Fruit fly (Drosophila melanogaster) whole organism: ENCODE measurements around the gene Dpy-30L2.

Experiments used
- CG8478 ChIP-seq: fragments of >200 bp; optimal IDR thresholded peaks from 2 replicates; lab custom pipeline; 2018; ENCODE audit warnings: inconsistent platforms
- Dll ChIP-seq: fragments of >200 bp; optimal IDR thresholded peaks from 2 replicates; lab custom pipeline; 2017
- EcR ChIP-seq, 2 experiments: fragments of >200 bp; optimal IDR thresholded peaks; 2 replicates each; lab custom pipeline; 2017; ENCODE audit warnings: missing biosample characterization in 2 of 2, missing genetic modification characterization in 2 of 2, missing genetic modification reagents in 2 of 2
- pan ChIP-seq: fragments of >200 bp; optimal IDR thresholded peaks from 2 replicates; lab custom pipeline; 2017
- psq ChIP-seq: fragments of >200 bp; optimal IDR thresholded peaks from 2 replicates; lab custom pipeline; 2017
- usp ChIP-seq: fragments of >200 bp; optimal IDR thresholded peaks from 2 replicates; lab custom pipeline; 2017; ENCODE audit warnings: missing biosample characterization, missing genetic modification characterization, mixed read lengths

DNA sequence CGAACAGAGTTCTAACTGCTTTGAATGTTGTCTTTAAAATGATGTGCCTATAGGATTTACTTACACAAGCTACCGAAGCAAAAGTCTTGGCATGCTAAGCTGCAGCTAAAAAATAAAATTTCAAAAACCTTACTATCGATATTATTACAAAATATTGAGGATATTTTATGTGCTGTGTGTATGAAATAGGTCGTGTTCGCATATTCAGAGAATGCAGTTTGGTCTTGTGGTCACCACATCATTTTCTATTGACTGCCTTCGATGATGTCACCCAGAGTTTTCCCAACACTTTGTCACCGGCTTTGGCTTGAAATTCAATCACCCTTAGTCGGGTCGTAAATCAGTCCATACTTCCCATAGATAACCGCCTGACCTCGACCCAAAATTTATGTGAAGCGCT is at the start of gene Dpy-30L2:
- no peak for TF ChIP-seq usp (GFP tag; lab: Kevin White, UChicago)
- TF ChIP-seq pan = no peak
- no peak for TF ChIP-seq EcR (GFP tag; optimal IDR thresholded peaks at IDR 0.05; lab: Kevin White, UChicago)
- no peak for TF ChIP-seq Dll
- no peak for TF ChIP-seq psq (lab: Kevin White, UChicago)
- TF ChIP-seq CG8478 = no peak
